Fruit fly (Drosophila melanogaster): Measurements from ENCODE around the gene Sap47.

Sap47 gene

dm6 chr3R:15983541-15984229 lies 48.8 kb downstream of the Sap47 start (continued):
- TF ChIP-seq CG13123 (GFP tag; optimal IDR thresholded peaks at IDR 0.05) (no peak), CG17912 (GFP tag; optimal IDR thresholded peaks at IDR 0.05) (no peak), CG15011 (GFP tag; optimal IDR thresholded peaks at IDR 0.05) (no peak), gfzf (GFP tag; optimal IDR thresholded peaks at IDR 0.05) (no peak), ato (GFP tag; IDR thresholded peaks at IDR 0.05; ENCODE audit: partially characterized antibody) (no peak), dmrt99B (tag; optimal IDR thresholded peaks at IDR 0.05) (peak; percentile 47), CG18764 (GFP tag; optimal IDR thresholded peaks at IDR 0.05) (no peak), Ets65A (GFP tag) (no peak), nerfin-2 (GFP tag; IDR thresholded peaks at IDR 0.05; ENCODE audit: partially characterized antibody) (no peak), ara (GFP tag; IDR thresholded peaks at IDR 0.05) (no peak; the same call in 1 of the 2 replicates), Xrp1 (GFP tag; IDR thresholded peaks at IDR 0.05) (peak; percentile 65), CG10321 (GFP tag; IDR thresholded peaks at IDR 0.05) (no peak), CG30020 (tag; optimal IDR thresholded peaks at IDR 0.05) (no peak), CG2678 (tag; optimal IDR thresholded peaks at IDR 0.05) (peak; percentile 55), CG2889 (GFP tag; IDR thresholded peaks at IDR 0.05) (no peak), her (GFP tag; optimal IDR thresholded peaks at IDR 0.05) (no peak), chinmo (GFP tag; IDR thresholded peaks at IDR 0.05; ENCODE audit: partially characterized antibody) (no peak), CG31388 (GFP tag; optimal IDR thresholded peaks at IDR 0.05) (no peak), Jarid2 (GFP tag; optimal IDR thresholded peaks at IDR 0.05) (no peak), Adf1 (GFP tag; IDR thresholded peaks at IDR 0.05) (no peak), CG10209 (GFP tag; optimal IDR thresholded peaks at IDR 0.05) (peak; percentile 26), CG13624 (GFP tag; optimal IDR thresholded peaks at IDR 0.05) (no peak), CG1024 (GFP tag; IDR thresholded peaks at IDR 0.05) (no peak), Hr3 (GFP tag; optimal IDR thresholded peaks at IDR 0.05) (no peak), pan (optimal IDR thresholded peaks at IDR 0.05) (no peak), pan (GFP tag; optimal IDR thresholded peaks at IDR 0.05 in 1 of 2, IDR thresholded peaks at IDR 0.05 in 1 of 2) (no peak), Dip3 (GFP tag; optimal IDR thresholded peaks at IDR 0.05) (no peak), CG11085 (GFP tag; IDR thresholded peaks at IDR 0.05) (no peak), CG14965 (GFP tag; optimal IDR thresholded peaks at IDR 0.05; ENCODE audit: borderline replicate concordance) (no peak), Abd-B (GFP tag; optimal IDR thresholded peaks at IDR 0.05) (no peak), pho (GFP tag; optimal IDR thresholded peaks at IDR 0.05) (no peak), danr (GFP tag; IDR thresholded peaks at IDR 0.05) (no peak), NfI (GFP tag; optimal IDR thresholded peaks at IDR 0.05) (no peak), CG3281 (GFP tag; optimal IDR thresholded peaks at IDR 0.05) (no peak), CG30403 (GFP tag; optimal IDR thresholded peaks at IDR 0.05) (no peak), ranshi (GFP tag; IDR thresholded peaks at IDR 0.05) (no peak), E2f1 (GFP tag; IDR thresholded peaks at IDR 0.05) (no peak), Spps (tag; optimal IDR thresholded peaks at IDR 0.05) (peak; percentile 7), CG34224 (GFP tag; IDR thresholded peaks at IDR 0.05; ENCODE audit: partially characterized antibody) (no peak), pita (GFP tag; optimal IDR thresholded peaks at IDR 0.05) (no peak), cas (GFP tag; IDR thresholded peaks at IDR 0.05) (no peak), Eip74EF (GFP tag; optimal IDR thresholded peaks at IDR 0.05) (peak in 1 of 2 experiments; percentile 32), BEAF-32 (GFP tag; optimal IDR thresholded peaks at IDR 0.05) (no peak), CG15073 (GFP tag; optimal IDR thresholded peaks at IDR 0.05) (no peak), MBD-R2 (GFP tag; IDR thresholded peaks at IDR 0.05) (no peak), CG17359 (tag; optimal IDR thresholded peaks at IDR 0.05) (peak; percentile 67), gce (GFP tag; IDR thresholded peaks at IDR 0.05) (0 out of 3 replicates have a peak, but pooled peaks have one; percentile 39), B-H1 (GFP tag; IDR thresholded peaks at IDR 0.05) (no peak), CG7987 (GFP tag; optimal IDR thresholded peaks at IDR 0.05) (peak; percentile 4), gsb (GFP tag; IDR thresholded peaks at IDR 0.05) (no peak)

All from whole organism, embryonic.